Worm (Caenorhabditis elegans) whole organism, L3 larva: Measurements from ENCODE around the gene C18D4.6.

ENCODE experiments used
- R02D3.7 ChIP-seq: fragments of 150-350 bp; optimal IDR thresholded peaks from 2 replicates; lab custom pipeline; 2014; ENCODE audit warnings: missing biosample characterization, missing genetic modification characterization
- ZK546.5 ChIP-seq: sonication (generic microtip); optimal IDR thresholded peaks from 2 replicates; lab custom pipeline; 2017; ENCODE audit warnings: missing biosample characterization, missing genetic modification characterization
- ama-1 ChIP-seq: fragments of 150-350 bp; optimal IDR thresholded peaks from 2 replicates; lab custom pipeline; 2018
- ceh-16 ChIP-seq: sonication (generic microtip); optimal IDR thresholded peaks from 2 replicates; lab custom pipeline; 2017; ENCODE audit warnings: missing biosample characterization, missing genetic modification characterization
- ceh-28 ChIP-seq: fragments of 150-350 bp; optimal IDR thresholded peaks from 2 replicates; lab custom pipeline; 2014; ENCODE audit warnings: missing biosample characterization, missing genetic modification reagents, missing genetic modification characterization
- ceh-82 ChIP-seq: fragments of 150-350 bp; optimal IDR thresholded peaks from 2 replicates; lab custom pipeline; 2014; ENCODE audit warnings: missing biosample characterization, missing genetic modification characterization
- ceh-9 ChIP-seq: sonication (generic microtip); optimal IDR thresholded peaks from 2 replicates; lab custom pipeline; 2018; ENCODE audit warnings: missing biosample characterization, missing genetic modification characterization
- daf-12 ChIP-seq: fragments of 150-350 bp; optimal IDR thresholded peaks from 2 replicates; lab custom pipeline; 2014; ENCODE audit warnings: missing biosample characterization, missing genetic modification reagents, missing genetic modification characterization
- elt-1 ChIP-seq: fragments of 150-350 bp; optimal IDR thresholded peaks from 2 replicates; lab custom pipeline; 2014; ENCODE audit warnings: missing biosample characterization, missing genetic modification characterization
- elt-2 ChIP-seq: sonication (generic microtip); optimal IDR thresholded peaks from 2 replicates; lab custom pipeline; 2016; ENCODE audit warnings: missing genetic modification reagents, mild to moderate bottlenecking, missing genetic modification characterization, missing compliant biosample characterization
- elt-3 ChIP-seq, 3 experiments: fragments of 150-350 bp in 1 of 3; sonication (generic microtip) in 2 of 3; optimal IDR thresholded peaks; 2 replicates in 2 of 3; 4 replicates in 1 of 3; lab custom pipeline; 2014 to 2017; ENCODE audit warnings: missing biosample characterization in 3 of 3, missing genetic modification characterization in 3 of 3
- eor-1 ChIP-seq, 2 experiments: fragments of 150-350 bp; optimal IDR thresholded peaks; 2 replicates each; lab custom pipeline; 2014 to 2018; ENCODE audit warnings: missing biosample characterization in 2 of 2, missing genetic modification characterization in 2 of 2
- fkh-2 ChIP-seq: fragments of 150-350 bp; optimal IDR thresholded peaks from 2 replicates; lab custom pipeline; 2014; ENCODE audit warnings: missing biosample characterization, missing genetic modification reagents, missing genetic modification characterization
- lsy-12 ChIP-seq: sonication (generic microtip); optimal IDR thresholded peaks from 2 replicates; lab custom pipeline; 2016; ENCODE audit warnings: mild to moderate bottlenecking, missing genetic modification characterization, missing compliant biosample characterization
- mml-1 ChIP-seq: fragments of 150-350 bp; sonication (generic microtip); optimal IDR thresholded peaks from 3 replicates; lab custom pipeline; 2014; ENCODE audit warnings: missing biosample characterization, missing genetic modification characterization
- nfya-1 ChIP-seq: sonication (generic microtip); optimal IDR thresholded peaks from 2 replicates; lab custom pipeline; 2017; ENCODE audit warnings: missing genetic modification characterization, mild to moderate bottlenecking, missing compliant biosample characterization, antibody characterized with exemption, moderate library complexity; ENCODE audit not compliant: insufficient read depth
- nhr-11 ChIP-seq: fragments of 150-350 bp; optimal IDR thresholded peaks from 2 replicates; lab custom pipeline; 2014; ENCODE audit warnings: missing biosample characterization, missing genetic modification characterization
- nhr-12 ChIP-seq: fragments of 150-350 bp; optimal IDR thresholded peaks from 2 replicates; lab custom pipeline; 2014; ENCODE audit warnings: missing biosample characterization, missing genetic modification characterization
- nhr-23 ChIP-seq: fragments of 150-350 bp; optimal IDR thresholded peaks from 2 replicates; lab custom pipeline; 2014; ENCODE audit warnings: missing biosample characterization, missing genetic modification reagents, missing genetic modification characterization
- nhr-237 ChIP-seq: fragments of 150-350 bp; optimal IDR thresholded peaks from 2 replicates; lab custom pipeline; 2014; ENCODE audit warnings: missing biosample characterization, missing genetic modification characterization
- nhr-25 ChIP-seq: sonication (generic microtip); optimal IDR thresholded peaks from 2 replicates; lab custom pipeline; 2017; ENCODE audit warnings: missing biosample characterization, missing genetic modification characterization
- nhr-28 ChIP-seq: fragments of 150-350 bp; optimal IDR thresholded peaks from 2 replicates; lab custom pipeline; 2014; ENCODE audit warnings: missing biosample characterization, missing genetic modification characterization
- nhr-43 ChIP-seq: sonication (generic microtip); optimal IDR thresholded peaks from 2 replicates; lab custom pipeline; 2016; ENCODE audit warnings: mild to moderate bottlenecking, missing genetic modification characterization, missing compliant biosample characterization; ENCODE audit not compliant: poor library complexity, severe bottlenecking
- nhr-76 ChIP-seq: fragments of 150-350 bp; sonication (generic microtip); optimal IDR thresholded peaks from 5 replicates; lab custom pipeline; 2014; ENCODE audit warnings: missing biosample characterization, missing genetic modification characterization
- nhr-77 ChIP-seq: fragments of 150-350 bp; optimal IDR thresholded peaks from 2 replicates; lab custom pipeline; 2014; ENCODE audit warnings: missing biosample characterization, missing genetic modification characterization
- pha-4 ChIP-seq: fragments of 150-350 bp; optimal IDR thresholded peaks from 2 replicates; lab custom pipeline; 2014; ENCODE audit warnings: missing biosample characterization, missing genetic modification reagents, missing genetic modification characterization
- pqm-1 ChIP-seq: fragments of 150-350 bp; optimal IDR thresholded peaks from 2 replicates; lab custom pipeline; 2017; ENCODE audit warnings: missing biosample characterization, missing genetic modification characterization, inconsistent platforms
- skn-1 ChIP-seq: fragments of 150-350 bp; optimal IDR thresholded peaks from 2 replicates; lab custom pipeline; 2014; ENCODE audit warnings: missing biosample characterization, missing genetic modification characterization
- snpc-4 ChIP-seq: fragments of 150-350 bp; optimal IDR thresholded peaks from 2 replicates; lab custom pipeline; 2014; ENCODE audit warnings: missing biosample characterization, missing genetic modification characterization
- tbx-2 ChIP-seq: sonication (generic microtip); optimal IDR thresholded peaks from 2 replicates; lab custom pipeline; 2016; ENCODE audit warnings: mild to moderate bottlenecking, missing genetic modification characterization, missing compliant biosample characterization
- unc-39 ChIP-seq: sonication (generic microtip); optimal IDR thresholded peaks from 4 replicates; lab custom pipeline; 2017; ENCODE audit warnings: missing biosample characterization, missing genetic modification characterization
- unc-62 ChIP-seq: fragments of 150-350 bp; sonication (generic microtip); optimal IDR thresholded peaks from 4 replicates; lab custom pipeline; 2014; ENCODE audit warnings: missing biosample characterization, missing genetic modification reagents, missing genetic modification characterization
- zag-1 ChIP-seq: fragments of 150-350 bp; optimal IDR thresholded peaks from 2 replicates; lab custom pipeline; 2014; ENCODE audit warnings: missing biosample characterization, missing genetic modification characterization
- ztf-11 ChIP-seq: fragments of 150-350 bp; optimal IDR thresholded peaks from 2 replicates; lab custom pipeline; 2014; ENCODE audit warnings: missing biosample characterization, missing genetic modification characterization
- ztf-4 ChIP-seq: fragments of 150-350 bp; optimal IDR thresholded peaks from 2 replicates; lab custom pipeline; 2014; ENCODE audit warnings: missing biosample characterization, missing genetic modification characterization

Gene C18D4.6

ce11 chrV:17542304-17542703 lies 4.1 kb upstream of the C18D4.6 start:
- TF ChIP-seq daf-12 (no peak), ztf-11 (tag; lab: Kevin White, UChicago) (no peak)

- TF ChIP-seq ceh-16 (tag; lab: Kevin White, UChicago) (no peak), nhr-76 (tag; lab: Kevin White, UChicago) (no peak), pha-4 (no peak)
Observed at ce11 chrV:17540295-17540694, 2.1 kb upstream of the C18D4.6 start, which contains the start of gene srz-25. Gene srz-25 (plus strand): TSS chrV:17540595.

- TF ChIP-seq nhr-237 (tag; lab: Kevin White, UChicago) (no peak), ceh-82 (tag; lab: Kevin White, UChicago) (no peak), unc-62 (GFP tag; lab: Kevin White, UChicago) (no peak), nhr-23 (tag; lab: Kevin White, UChicago) (no peak), elt-2 (tag; lab: Kevin White, UChicago) (no peak), ceh-28 (tag; lab: Kevin White, UChicago) (no peak), ceh-9 (tag; lab: Kevin White, UChicago) (no peak), ZK546.5 (tag; lab: Kevin White, UChicago) (no peak), nhr-25 (tag; lab: Kevin White, UChicago) (no peak), eor-1 (tag; optimal IDR thresholded peaks at IDR 0.05; lab: Kevin White, UChicago) (no peak), snpc-4 (no peak), ztf-11 (tag; lab: Kevin White, UChicago) (no peak), nhr-12 (tag; lab: Kevin White, UChicago) (no peak), ztf-4 (no peak), zag-1 (tag; lab: Kevin White, UChicago) (no peak), nhr-77 (tag; lab: Kevin White, UChicago) (no peak), nfya-1 (tag; lab: Kevin White, UChicago) (no peak), unc-39 (tag; lab: Kevin White, UChicago) (no peak)
Observed at ce11 chrV:17539289-17539688, 1.1 kb upstream of the C18D4.6 start.

ce11 chrV:17533200-17533599 lies 5.0 kb downstream of the C18D4.6 start:
- TF ChIP-seq elt-1 (tag; lab: Kevin White, UChicago) = no peak
- TF ChIP-seq nhr-77 (tag; lab: Kevin White, UChicago) = no peak
- TF ChIP-seq nhr-12 (tag; lab: Kevin White, UChicago) = no peak
- no peak for TF ChIP-seq ceh-28 (tag; lab: Kevin White, UChicago)
- TF ChIP-seq nhr-43 = no peak

ce11 chrV:17532686-17533085 lies 5.5 kb downstream of the C18D4.6 start, which contains the start of gene C18D4.3:
Gene C18D4.3 (minus strand): TSS chrV:17532786.
- TF ChIP-seq ceh-9 (tag; lab: Kevin White, UChicago) = no peak
- TF ChIP-seq elt-3 (tag; optimal IDR thresholded peaks at IDR 0.05; lab: Kevin White, UChicago) = no peak
- TF ChIP-seq pqm-1 (tag; lab: Kevin White, UChicago) = no peak
- no peak for TF ChIP-seq ceh-82 (tag; lab: Kevin White, UChicago)
- TF ChIP-seq nhr-11 (tag; lab: Kevin White, UChicago) = no peak
- no peak for TF ChIP-seq pha-4
- no peak for TF ChIP-seq ceh-28 (tag; lab: Kevin White, UChicago)
- no peak for TF ChIP-seq ama-1 (lab: Kevin White, UChicago)
- TF ChIP-seq nhr-25 (tag; lab: Kevin White, UChicago) = no peak
- TF ChIP-seq lsy-12 (tag; lab: Kevin White, UChicago) = no peak
- TF ChIP-seq mml-1 (tag; lab: Kevin White, UChicago) = no peak
- no peak for TF ChIP-seq unc-39 (tag; lab: Kevin White, UChicago)

ce11 chrV:17531410-17531809 lies 6.8 kb downstream of the C18D4.6 start, which contains the start of gene C18D4.4:
Gene C18D4.4 (minus strand): TSS chrV:17531510.
- TF ChIP-seq ama-1 (lab: Kevin White, UChicago) (no peak), skn-1 (tag; lab: Kevin White, UChicago) (no peak), nhr-23 (tag; lab: Kevin White, UChicago) (no peak), fkh-2 (no peak), ZK546.5 (tag; lab: Kevin White, UChicago) (no peak), nfya-1 (tag; lab: Kevin White, UChicago) (no peak), elt-3 (tag; optimal IDR thresholded peaks at IDR 0.05; lab: Kevin White, UChicago) (no peak), nhr-76 (tag; lab: Kevin White, UChicago) (no peak), R02D3.7 (tag; lab: Kevin White, UChicago) (no peak), nhr-43 (no peak), tbx-2 (tag; lab: Kevin White, UChicago) (no peak), nhr-25 (tag; lab: Kevin White, UChicago) (no peak), nhr-28 (no peak), elt-1 (tag; lab: Kevin White, UChicago) (no peak), elt-2 (tag; lab: Kevin White, UChicago) (no peak), pha-4 (no peak)
- TF ChIP-seq, all 47 proteins: peak for 0
